Worm (Caenorhabditis elegans) whole organism, early embryonic: Measurements from ENCODE around the gene ets-5.

Experiments used
- B0310.2 ChIP-seq: sonication (generic microtip); optimal IDR thresholded peaks from 2 replicates; lab custom pipeline; 2016; ENCODE audit warnings: mild to moderate bottlenecking, missing genetic modification characterization, missing compliant biosample characterization
- F13C5.2 ChIP-seq: sonication (generic microtip); optimal IDR thresholded peaks from 2 replicates; lab custom pipeline; 2017; ENCODE audit warnings: mild to moderate bottlenecking, missing genetic modification characterization, inconsistent platforms, missing compliant biosample characterization
- aly-1 ChIP-seq: sonication (generic microtip); optimal IDR thresholded peaks from 2 replicates; lab custom pipeline; 2016; ENCODE audit warnings: missing genetic modification characterization, missing compliant biosample characterization
- ama-1 ChIP-seq: fragments of 150-350 bp; optimal IDR thresholded peaks from 2 replicates; lab custom pipeline; 2014
- ceh-13 ChIP-seq: fragments of 200-800 bp; sonication (Bioruptor generic); optimal IDR thresholded peaks from 2 replicates; lab custom pipeline; 2018; ENCODE audit warnings: mild to moderate bottlenecking, missing genetic modification characterization, missing compliant biosample characterization
- ceh-36 ChIP-seq: sonication (generic microtip); optimal IDR thresholded peaks from 2 replicates; lab custom pipeline; 2016; ENCODE audit warnings: missing genetic modification characterization, inconsistent platforms, missing compliant biosample characterization
- ets-7 ChIP-seq: sonication (generic microtip); optimal IDR thresholded peaks from 2 replicates; lab custom pipeline; 2016; ENCODE audit warnings: missing genotype, missing genetic modification characterization, missing compliant biosample characterization
- flt-1 ChIP-seq: fragments of 200-800 bp; sonication (Bioruptor generic); IDR thresholded peaks from 2 replicates; pipeline ENCODE4 v1.3.6; 2022; ENCODE audit warnings: missing genetic modification characterization, missing compliant biosample characterization
- hmbx-1 ChIP-seq: sonication (generic microtip); optimal IDR thresholded peaks from 2 replicates; lab custom pipeline; 2016; ENCODE audit warnings: mild to moderate bottlenecking, missing genetic modification characterization, missing compliant biosample characterization
- hmg-4 ChIP-seq: fragments of 200-800 bp; sonication (Bioruptor generic); optimal IDR thresholded peaks from 2 replicates; lab custom pipeline; 2018; ENCODE audit warnings: mild to moderate bottlenecking, missing genetic modification characterization, missing compliant biosample characterization
- hnd-1 ChIP-seq: sonication (generic microtip); optimal IDR thresholded peaks from 2 replicates; lab custom pipeline; 2016; ENCODE audit warnings: missing genetic modification characterization, missing compliant biosample characterization
- pes-1 ChIP-seq: fragments of 200-800 bp; sonication (Bioruptor generic); IDR thresholded peaks from 2 replicates; pipeline ENCODE4 v1.3.6; 2022; ENCODE audit warnings: missing genetic modification reagents, missing genetic modification characterization, missing compliant biosample characterization
- scrt-1 ChIP-seq: fragments of 200-800 bp; sonication (Bioruptor generic); IDR thresholded peaks from 2 replicates; pipeline ENCODE4 v1.3.6; 2022; ENCODE audit warnings: missing genetic modification characterization, missing compliant biosample characterization
- sea-1 ChIP-seq: fragments of 200-800 bp; sonication (Bioruptor generic); conservative IDR thresholded peaks from 2 replicates; pipeline ENCODE4 v1.3.6; 2022; ENCODE audit warnings: missing genetic modification characterization, missing compliant biosample characterization
- tbx-11 ChIP-seq: fragments of 200-800 bp; sonication (Bioruptor generic); IDR thresholded peaks from 2 replicates; pipeline ENCODE4 v1.3.6; 2022; ENCODE audit warnings: missing genetic modification characterization, missing compliant biosample characterization
- tbx-37 ChIP-seq: fragments of 200-800 bp; sonication (Bioruptor generic); conservative IDR thresholded peaks from 2 replicates; pipeline ENCODE4 v1.3.6; 2022; ENCODE audit warnings: missing genetic modification reagents, missing genetic modification characterization, missing compliant biosample characterization
- tra-4 ChIP-seq: sonication (generic microtip); optimal IDR thresholded peaks from 2 replicates; lab custom pipeline; 2017; ENCODE audit warnings: missing genetic modification characterization, missing compliant biosample characterization

Gene ets-5

ce11 chrX:5120196-5120595 lies 35.9 kb upstream of the ets-5 start:
- TF ChIP-seq sea-1 (GFP tag; lab: Robert Waterston, UW) (no peak), aly-1 (no peak), tbx-11 (no peak), flt-1 (no peak)

- TF ChIP-seq ama-1 (lab: Kevin White, UChicago) (no peak), aly-1 (no peak), hmbx-1 (tag; lab: Kevin White, UChicago) (no peak), pes-1 (GFP tag; lab: Robert Waterston, UW) (no peak), B0310.2 (tag; lab: Kevin White, UChicago) (no peak), flt-1 (no peak), ceh-36 (no peak), ets-7 (no peak), hnd-1 (tag; lab: Kevin White, UChicago) (no peak), scrt-1 (GFP tag; lab: Robert Waterston, UW) (no peak), tbx-37 (GFP tag; lab: Robert Waterston, UW) (no peak), F13C5.2 (no peak), ceh-13 (GFP tag; lab: Kevin White, UChicago) (no peak), sea-1 (GFP tag; lab: Robert Waterston, UW) (no peak), hmg-4 (GFP tag; lab: Kevin White, UChicago) (no peak), tra-4 (tag; lab: Kevin White, UChicago) (no peak), tbx-11 (no peak)
Observed at ce11 chrX:5119686-5120085, 35.4 kb upstream of the ets-5 start.

- no peak for TF ChIP-seq B0310.2 (tag; lab: Kevin White, UChicago)
- TF ChIP-seq F13C5.2: no peak
- TF ChIP-seq aly-1: no peak
- TF ChIP-seq ama-1 (lab: Kevin White, UChicago): no peak
- no peak for TF ChIP-seq hmbx-1 (tag; lab: Kevin White, UChicago)
- TF ChIP-seq ceh-36: no peak
- no peak for TF ChIP-seq hmg-4 (GFP tag; lab: Kevin White, UChicago)
- no peak for TF ChIP-seq scrt-1 (GFP tag; lab: Robert Waterston, UW)
- TF ChIP-seq pes-1 (GFP tag; lab: Robert Waterston, UW): no peak
- TF ChIP-seq tbx-37 (GFP tag; lab: Robert Waterston, UW): no peak
- TF ChIP-seq tra-4 (tag; lab: Kevin White, UChicago): no peak
Observed at ce11 chrX:5119246-5119645, 34.9 kb upstream of the ets-5 start.

ce11 chrX:5117571-5117970 lies 33.2 kb upstream of the ets-5 start:
- TF ChIP-seq ama-1 (lab: Kevin White, UChicago): no peak
- TF ChIP-seq scrt-1 (GFP tag; lab: Robert Waterston, UW): no peak
- TF ChIP-seq tbx-11: no peak
- no peak for TF ChIP-seq aly-1
- TF ChIP-seq tbx-37 (GFP tag; lab: Robert Waterston, UW): no peak
- TF ChIP-seq ets-7: no peak
- TF ChIP-seq ceh-13 (GFP tag; lab: Kevin White, UChicago): no peak
- no peak for TF ChIP-seq hmbx-1 (tag; lab: Kevin White, UChicago)
- no peak for TF ChIP-seq B0310.2 (tag; lab: Kevin White, UChicago)
- TF ChIP-seq sea-1 (GFP tag; lab: Robert Waterston, UW): no peak
- no peak for TF ChIP-seq flt-1
- no peak for TF ChIP-seq ceh-36
- no peak for TF ChIP-seq pes-1 (GFP tag; lab: Robert Waterston, UW)
- TF ChIP-seq hmg-4 (GFP tag; lab: Kevin White, UChicago): no peak
- TF ChIP-seq tra-4 (tag; lab: Kevin White, UChicago): no peak
- TF ChIP-seq F13C5.2: no peak
- TF ChIP-seq hnd-1 (tag; lab: Kevin White, UChicago): no peak

- TF ChIP-seq ama-1 (lab: Kevin White, UChicago): no peak
- TF ChIP-seq ceh-13 (GFP tag; lab: Kevin White, UChicago): no peak
- no peak for TF ChIP-seq ets-7
- TF ChIP-seq tra-4 (tag; lab: Kevin White, UChicago): no peak
- TF ChIP-seq tbx-37 (GFP tag; lab: Robert Waterston, UW): no peak
- TF ChIP-seq pes-1 (GFP tag; lab: Robert Waterston, UW): no peak
Observed at ce11 chrX:5116816-5117459, 32.6 kb upstream of the ets-5 start, which contains the start of gene apl-1. Gene apl-1 (minus strand): TSS chrX:5116866.

- no peak for TF ChIP-seq ets-7
- TF ChIP-seq pes-1 (GFP tag; lab: Robert Waterston, UW): no peak
- no peak for TF ChIP-seq hmg-4 (GFP tag; lab: Kevin White, UChicago)
- TF ChIP-seq hmbx-1 (tag; lab: Kevin White, UChicago): no peak
- TF ChIP-seq B0310.2 (tag; lab: Kevin White, UChicago): no peak
- no peak for TF ChIP-seq aly-1
- TF ChIP-seq flt-1: no peak
- no peak for TF ChIP-seq tra-4 (tag; lab: Kevin White, UChicago)
- no peak for TF ChIP-seq sea-1 (GFP tag; lab: Robert Waterston, UW)
- TF ChIP-seq tbx-37 (GFP tag; lab: Robert Waterston, UW): no peak
- TF ChIP-seq ceh-36: no peak
- no peak for TF ChIP-seq F13C5.2
- no peak for TF ChIP-seq ama-1 (lab: Kevin White, UChicago)
Observed at ce11 chrX:5116180-5116579, 31.9 kb upstream of the ets-5 start.

- TF ChIP-seq ceh-13 (GFP tag; lab: Kevin White, UChicago): no peak
- TF ChIP-seq hmbx-1 (tag; lab: Kevin White, UChicago): no peak
- no peak for TF ChIP-seq tbx-37 (GFP tag; lab: Robert Waterston, UW)
- TF ChIP-seq hnd-1 (tag; lab: Kevin White, UChicago): no peak
- no peak for TF ChIP-seq tbx-11
- TF ChIP-seq ama-1 (lab: Kevin White, UChicago): no peak
- TF ChIP-seq B0310.2 (tag; lab: Kevin White, UChicago): no peak
- no peak for TF ChIP-seq hmg-4 (GFP tag; lab: Kevin White, UChicago)
- TF ChIP-seq aly-1: no peak
- no peak for TF ChIP-seq F13C5.2
- TF ChIP-seq tra-4 (tag; lab: Kevin White, UChicago): no peak
Observed at ce11 chrX:5115511-5115910, 31.2 kb upstream of the ets-5 start.
